Worm (Caenorhabditis elegans) whole organism, L1 larva: Measurements from ENCODE around the gene ctf-4.

Source experiments
- ama-1 ChIP-seq: fragments of 150-350 bp; optimal IDR thresholded peaks from 2 replicates; lab custom pipeline; 2014
- ces-1 ChIP-seq: fragments of 150-350 bp; optimal IDR thresholded peaks from 2 replicates; lab custom pipeline; 2014; ENCODE audit warnings: missing biosample characterization, missing genetic modification reagents, missing genetic modification characterization
- dpl-1 ChIP-seq, 3 experiments: fragments of 150-350 bp in 2 of 3; sonication (generic microtip) in 1 of 3; optimal IDR thresholded peaks; 2 replicates each; lab custom pipeline; 2014 to 2017; ENCODE audit warnings: missing biosample characterization in 3 of 3, missing genetic modification characterization in 3 of 3, missing genetic modification reagents in 3 of 3
- efl-3 ChIP-seq: fragments of 200-800 bp; sonication (Bioruptor generic); optimal IDR thresholded peaks from 2 replicates; lab custom pipeline; 2018; ENCODE audit warnings: mild to moderate bottlenecking, missing genetic modification characterization, missing compliant biosample characterization
- lin-13 ChIP-seq: fragments of 150-350 bp; optimal IDR thresholded peaks from 2 replicates; lab custom pipeline; 2014; ENCODE audit warnings: missing biosample characterization, missing genetic modification reagents, missing genetic modification characterization
- lin-35 ChIP-seq, 2 experiments: fragments of 150-350 bp; optimal IDR thresholded peaks; 2 replicates each; lab custom pipeline; 2014; ENCODE audit warnings: missing biosample characterization in 2 of 2, missing genetic modification characterization in 2 of 2, missing genetic modification reagents in 2 of 2
- lin-39 ChIP-seq: fragments of 150-350 bp; optimal IDR thresholded peaks from 2 replicates; lab custom pipeline; 2014; ENCODE audit warnings: missing biosample characterization, missing genetic modification reagents, missing genetic modification characterization
- lsy-2 ChIP-seq, 2 experiments: fragments of 150-350 bp; optimal IDR thresholded peaks; 2 replicates each; lab custom pipeline; 2014; ENCODE audit warnings: missing biosample characterization in 2 of 2, missing genetic modification characterization in 2 of 2
- nhr-76 ChIP-seq: sonication (generic microtip); optimal IDR thresholded peaks from 2 replicates; lab custom pipeline; 2017; ENCODE audit warnings: missing biosample characterization, missing genetic modification characterization
- nhr-90 ChIP-seq: sonication (generic microtip); optimal IDR thresholded peaks from 2 replicates; lab custom pipeline; 2016; ENCODE audit warnings: mild to moderate bottlenecking, missing genetic modification characterization, missing compliant biosample characterization; ENCODE audit not compliant: poor library complexity
- skn-1 ChIP-seq: fragments of 150-350 bp; optimal IDR thresholded peaks from 2 replicates; lab custom pipeline; 2014; ENCODE audit warnings: missing biosample characterization, missing genetic modification characterization

ce11 chrV:10949511-10949910 lies 15.8 kb downstream of the ctf-4 start, which contains the start of gene col-153:
- TF ChIP-seq efl-3 (GFP tag; lab: Kevin White, UChicago), result no peak
- TF ChIP-seq ama-1 (lab: Kevin White, UChicago), result no peak
- no peak for TF ChIP-seq dpl-1 (GFP tag; optimal IDR thresholded peaks at IDR 0.05; lab: Kevin White, UChicago)
- no peak for TF ChIP-seq nhr-90 (tag; lab: Kevin White, UChicago)
- no peak for TF ChIP-seq ces-1 (GFP tag; lab: Kevin White, UChicago)
- no peak for TF ChIP-seq lsy-2 (tag; optimal IDR thresholded peaks at IDR 0.05; lab: Kevin White, UChicago)
- TF ChIP-seq lin-13, result no peak
- no peak for TF ChIP-seq lin-39 (tag; lab: Kevin White, UChicago)
- TF ChIP-seq lin-35 (GFP tag; optimal IDR thresholded peaks at IDR 0.05; lab: Kevin White, UChicago), result no peak
- TF ChIP-seq skn-1 (tag; lab: Kevin White, UChicago), result no peak
- TF ChIP-seq nhr-76 (tag; lab: Kevin White, UChicago), result no peak
